Worm (Caenorhabditis elegans) whole organism, early embryonic: ENCODE measurements around the gene T20D4.19.

Experiments used
- F13C5.2 ChIP-seq: sonication (generic microtip); optimal IDR thresholded peaks from 2 replicates; lab custom pipeline; 2017; ENCODE audit warnings: mild to moderate bottlenecking, missing genetic modification characterization, inconsistent platforms, missing compliant biosample characterization
- ama-1 ChIP-seq: fragments of 150-350 bp; optimal IDR thresholded peaks from 2 replicates; lab custom pipeline; 2014
- flt-1 ChIP-seq: fragments of 200-800 bp; sonication (Bioruptor generic); IDR thresholded peaks from 2 replicates; pipeline ENCODE4 v1.3.6; 2022; ENCODE audit warnings: missing genetic modification characterization, missing compliant biosample characterization
- pes-1 ChIP-seq: fragments of 200-800 bp; sonication (Bioruptor generic); IDR thresholded peaks from 2 replicates; pipeline ENCODE4 v1.3.6; 2022; ENCODE audit warnings: missing genetic modification reagents, missing genetic modification characterization, missing compliant biosample characterization
- scrt-1 ChIP-seq: fragments of 200-800 bp; sonication (Bioruptor generic); IDR thresholded peaks from 2 replicates; pipeline ENCODE4 v1.3.6; 2022; ENCODE audit warnings: missing genetic modification characterization, missing compliant biosample characterization
- tbx-11 ChIP-seq: fragments of 200-800 bp; sonication (Bioruptor generic); IDR thresholded peaks from 2 replicates; pipeline ENCODE4 v1.3.6; 2022; ENCODE audit warnings: missing genetic modification characterization, missing compliant biosample characterization
- tra-4 ChIP-seq: sonication (generic microtip); optimal IDR thresholded peaks from 2 replicates; lab custom pipeline; 2017; ENCODE audit warnings: missing genetic modification characterization, missing compliant biosample characterization

ce11 chrV:3394694-3395240, 36.7 kb downstream of the T20D4.19 start, which contains the start of gene T20D4.15:
- no peak for TF ChIP-seq scrt-1 (GFP tag; lab: Robert Waterston, UW)
- no peak for TF ChIP-seq F13C5.2 (tag; lab: Kevin White, UChicago)
- TF ChIP-seq tra-4 (tag; lab: Kevin White, UChicago), result no peak
- TF ChIP-seq ama-1 (lab: Kevin White, UChicago), result no peak
- no peak for TF ChIP-seq tbx-11
- no peak for TF ChIP-seq flt-1 (GFP tag; lab: Robert Waterston, UW)
- TF ChIP-seq pes-1 (GFP tag; lab: Robert Waterston, UW), result no peak
